Worm (Caenorhabditis elegans): ENCODE data around the gene Y2H9A.4.
A peak's percentile ranks its signal among the peaks of the same experiment; 100 is the strongest.

The Y2H9A.4 gene

DNA sequence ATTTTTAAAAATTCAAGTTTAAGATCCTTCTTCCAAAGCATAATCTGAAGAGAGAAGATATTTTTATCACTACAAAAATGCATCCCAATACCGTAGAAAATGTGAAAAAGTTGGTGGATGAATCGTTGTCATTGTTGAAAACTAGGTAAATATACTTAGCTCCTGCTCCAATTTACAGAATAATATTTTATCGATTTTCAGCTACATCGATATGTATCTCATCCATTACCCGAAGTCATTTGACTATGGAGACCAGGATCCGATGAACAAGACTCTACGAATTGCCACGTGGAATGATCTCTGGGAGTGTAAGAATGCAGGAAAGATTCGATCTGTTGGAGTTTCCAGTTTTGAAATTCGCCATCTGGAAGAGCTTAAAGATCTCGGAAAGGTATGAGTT, 37.3 kb upstream of the Y2H9A.4 start:
- TF ChIP-seq elt-3 (tag; optimal IDR thresholded peaks at IDR 0.05) (no peak), daf-12 (tag; optimal IDR thresholded peaks at IDR 0.05) (no peak), jun-1 (tag; optimal IDR thresholded peaks at IDR 0.05) (no peak), nhr-12 (tag; optimal IDR thresholded peaks at IDR 0.05) (no peak), unc-39 (tag; optimal IDR thresholded peaks at IDR 0.05) (no peak), pha-4 (tag; optimal IDR thresholded peaks at IDR 0.05) (no peak), lsy-12 (tag; optimal IDR thresholded peaks at IDR 0.05) (no peak)

DNA sequence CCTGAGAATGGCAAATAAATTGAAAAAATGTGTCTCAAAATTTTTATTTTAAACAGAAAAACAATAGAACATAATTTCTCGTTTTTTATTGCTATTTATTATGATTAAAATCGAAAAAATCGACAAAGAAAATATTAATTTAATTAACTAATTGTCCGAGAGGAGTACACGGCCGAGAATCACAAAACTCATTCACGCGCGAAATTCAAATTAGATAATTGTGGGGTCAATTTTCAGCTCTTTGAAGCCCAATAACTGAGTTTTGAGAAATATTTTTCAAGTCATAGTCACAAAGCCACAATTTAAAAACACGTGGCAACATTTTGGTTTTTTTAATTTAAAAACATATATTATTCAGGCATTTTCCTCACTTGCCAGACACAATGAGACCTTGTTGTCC, 36.6 kb upstream of the Y2H9A.4 start:
- TF ChIP-seq lin-15B (tag; optimal IDR thresholded peaks at IDR 0.05) (no peak), ceh-16 (tag; optimal IDR thresholded peaks at IDR 0.05) (no peak), mml-1 (tag; optimal IDR thresholded peaks at IDR 0.05) (no peak), pha-4 (tag; optimal IDR thresholded peaks at IDR 0.05) (peak; percentile 41), daf-12 (tag; optimal IDR thresholded peaks at IDR 0.05) (no peak), unc-62 (GFP tag; optimal IDR thresholded peaks at IDR 0.05) (no peak), fkh-10 (GFP tag; optimal IDR thresholded peaks at IDR 0.05) (no peak), nhr-28 (tag; optimal IDR thresholded peaks at IDR 0.05) (no peak), elt-2 (tag; optimal IDR thresholded peaks at IDR 0.05) (no peak), hmg-11 (tag; optimal IDR thresholded peaks at IDR 0.05) (no peak), nhr-76 (tag; optimal IDR thresholded peaks at IDR 0.05) (no peak), fos-1 (tag; optimal IDR thresholded peaks at IDR 0.05) (no peak), nhr-67 (tag; optimal IDR thresholded peaks at IDR 0.05) (no peak), tbx-2 (tag; optimal IDR thresholded peaks at IDR 0.05) (no peak), lsy-12 (tag; optimal IDR thresholded peaks at IDR 0.05) (no peak), ceh-9 (tag; optimal IDR thresholded peaks at IDR 0.05) (no peak), nhr-23 (tag; optimal IDR thresholded peaks at IDR 0.05) (peak; percentile 8), nhr-43 (tag; optimal IDR thresholded peaks at IDR 0.05; ENCODE audit: poor library complexity, severe bottlenecking) (peak; percentile 23), nhr-11 (tag; optimal IDR thresholded peaks at IDR 0.05) (no peak), eor-1 (tag; optimal IDR thresholded peaks at IDR 0.05) (no peak), nhr-237 (tag; optimal IDR thresholded peaks at IDR 0.05) (no peak)

DNA sequence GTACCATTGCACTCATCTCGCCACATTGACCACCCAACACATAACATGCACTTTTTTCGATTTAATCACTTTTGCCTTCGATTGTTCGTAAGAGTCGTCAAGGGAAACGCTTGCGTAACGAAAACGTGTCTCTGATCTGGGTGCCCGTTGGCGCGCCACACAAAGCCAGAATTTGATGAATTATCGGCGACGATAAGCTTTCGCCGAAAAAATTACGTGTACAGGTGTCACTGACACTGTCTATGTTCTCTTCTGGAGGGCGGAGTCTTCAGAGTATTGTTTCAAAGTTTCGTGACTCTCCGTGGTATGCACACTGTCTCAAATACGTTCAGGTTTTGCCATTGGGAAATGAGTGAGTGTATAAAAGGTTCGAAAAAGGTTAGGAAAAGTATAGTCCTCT, 35.0 kb upstream of the Y2H9A.4 start, which contains the start of gene F53F1.4:
TSS of gene F53F1.4 (plus strand) at position 390 of the 400 bp plus-strand sequence.
- no peak for TF ChIP-seq nhr-28 (tag; optimal IDR thresholded peaks at IDR 0.05)
- peak; percentile 69 for TF ChIP-seq nhr-25 (tag; optimal IDR thresholded peaks at IDR 0.05)

DNA sequence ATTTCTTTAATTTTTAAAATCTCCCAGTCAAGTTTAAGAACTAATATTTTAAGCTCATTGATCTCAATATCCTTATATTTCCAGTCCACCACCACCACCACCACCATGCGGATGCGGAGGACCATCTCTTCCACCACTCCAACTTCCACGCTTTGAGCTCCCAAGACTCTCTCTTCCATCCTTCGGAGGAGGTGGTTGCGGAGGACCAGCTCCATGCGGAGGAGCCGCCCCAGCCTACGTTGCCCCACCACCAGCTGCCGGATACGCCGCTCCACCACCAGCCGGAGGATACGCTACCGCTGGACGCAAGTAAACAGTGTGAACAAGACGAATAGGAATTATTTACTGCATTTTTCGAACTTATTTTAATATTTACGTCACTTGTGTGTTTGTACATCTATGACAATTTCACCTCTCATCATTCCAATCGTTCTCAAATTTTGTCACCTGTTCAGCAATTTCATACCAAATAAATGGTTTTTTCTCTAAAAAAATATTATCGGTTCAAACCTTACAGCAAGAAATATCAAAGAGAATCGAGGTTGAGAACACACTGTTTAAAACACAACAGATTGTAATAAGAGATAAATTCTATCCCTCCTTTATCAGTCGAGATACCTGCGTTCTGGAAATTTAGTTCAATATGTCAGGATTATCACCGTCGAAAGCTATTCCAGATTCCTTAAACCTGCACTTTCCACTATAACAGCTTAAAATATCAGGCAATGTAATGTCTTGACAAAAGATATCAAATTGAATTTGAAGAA, 34.3 kb upstream of the Y2H9A.4 start:
- TF ChIP-seq nhr-67 (tag; optimal IDR thresholded peaks at IDR 0.05): no peak
- no peak for TF ChIP-seq ZK546.5 (tag; optimal IDR thresholded peaks at IDR 0.05)
- no peak for TF ChIP-seq sea-2 (GFP tag; optimal IDR thresholded peaks at IDR 0.05)
- TF ChIP-seq nhr-25 (tag; optimal IDR thresholded peaks at IDR 0.05): peak; percentile 86
- TF ChIP-seq pha-4 (tag; optimal IDR thresholded peaks at IDR 0.05): no peak
- TF ChIP-seq nhr-43 (tag; optimal IDR thresholded peaks at IDR 0.05; ENCODE audit: poor library complexity, severe bottlenecking): peak; percentile 29
- TF ChIP-seq elt-2 (tag; optimal IDR thresholded peaks at IDR 0.05): no peak
- no peak for TF ChIP-seq daf-12 (tag; optimal IDR thresholded peaks at IDR 0.05)
- TF ChIP-seq nhr-11 (tag; optimal IDR thresholded peaks at IDR 0.05): no peak
- TF ChIP-seq elt-1 (tag; optimal IDR thresholded peaks at IDR 0.05): no peak
- TF ChIP-seq nhr-77 (tag; optimal IDR thresholded peaks at IDR 0.05): peak; percentile 38
- no peak for TF ChIP-seq fos-1 (tag; optimal IDR thresholded peaks at IDR 0.05)
- no peak for TF ChIP-seq ceh-9 (tag; optimal IDR thresholded peaks at IDR 0.05)
- TF ChIP-seq ceh-28 (tag; optimal IDR thresholded peaks at IDR 0.05): no peak
- TF ChIP-seq mml-1 (tag; optimal IDR thresholded peaks at IDR 0.05): no peak
- TF ChIP-seq ztf-4 (tag; optimal IDR thresholded peaks at IDR 0.05): no peak
- TF ChIP-seq nhr-76 (tag; optimal IDR thresholded peaks at IDR 0.05): no peak
- no peak for TF ChIP-seq hmg-11 (tag; optimal IDR thresholded peaks at IDR 0.05)
- no peak for TF ChIP-seq unc-39 (tag; optimal IDR thresholded peaks at IDR 0.05)
- TF ChIP-seq aly-2 (tag; optimal IDR thresholded peaks at IDR 0.05): no peak
- TF ChIP-seq nhr-237 (tag; optimal IDR thresholded peaks at IDR 0.05): no peak
- TF ChIP-seq ztf-11 (tag; optimal IDR thresholded peaks at IDR 0.05): no peak
- no peak for TF ChIP-seq unc-62 (GFP tag; optimal IDR thresholded peaks at IDR 0.05)
- no peak for TF ChIP-seq jun-1 (tag; optimal IDR thresholded peaks at IDR 0.05)
- no peak for TF ChIP-seq eor-1 (tag; optimal IDR thresholded peaks at IDR 0.05)
- TF ChIP-seq lin-39 (tag; optimal IDR thresholded peaks at IDR 0.05): no peak
- no peak for TF ChIP-seq egl-27 (tag; optimal IDR thresholded peaks at IDR 0.05)
- TF ChIP-seq snpc-4 (tag; optimal IDR thresholded peaks at IDR 0.05): no peak
- no peak for TF ChIP-seq zag-1 (tag; optimal IDR thresholded peaks at IDR 0.05)
- no peak for TF ChIP-seq ceh-16 (tag; optimal IDR thresholded peaks at IDR 0.05)
- TF ChIP-seq nfya-1 (tag; optimal IDR thresholded peaks at IDR 0.05; ENCODE audit: insufficient read depth): no peak
- no peak for TF ChIP-seq skn-1 (tag; optimal IDR thresholded peaks at IDR 0.05)
- TF ChIP-seq fkh-2 (tag; optimal IDR thresholded peaks at IDR 0.05): no peak
- TF ChIP-seq R02D3.7 (tag; optimal IDR thresholded peaks at IDR 0.05): no peak
- peak in 1 of 3 experiments; percentile 41 for TF ChIP-seq elt-3 (tag; optimal IDR thresholded peaks at IDR 0.05)
- TF ChIP-seq ama-1 (optimal IDR thresholded peaks at IDR 0.05): peak; percentile 81
- TF ChIP-seq fkh-10 (GFP tag; optimal IDR thresholded peaks at IDR 0.05): no peak

Measured in whole organism, L3 larva.